Worm (Caenorhabditis elegans): ENCODE measurements around the gene C07A12.2.

- TF ChIP-seq pha-4 (tag; optimal IDR thresholded peaks at IDR 0.05) (no peak), ztf-16 (tag; optimal IDR thresholded peaks at IDR 0.05) (no peak)
These were observed 19.8 kb upstream of the C07A12.2 start for ce11 chrX:4524844-4525243.

Measured in whole organism, late embryonic.